Worm (Caenorhabditis elegans) whole organism, late embryonic: ENCODE measurements around the gene B0244.10.

ENCODE experiments used
- C08G9.2 ChIP-seq: sonication (generic microtip); optimal IDR thresholded peaks from 2 replicates; lab custom pipeline; 2016; ENCODE audit warnings: mild to moderate bottlenecking, missing genetic modification characterization, moderate library complexity, missing compliant biosample characterization
- Y22D7AL.16 ChIP-seq: sonication (generic microtip); optimal IDR thresholded peaks from 2 replicates; lab custom pipeline; 2016; ENCODE audit warnings: missing genetic modification characterization, missing compliant biosample characterization
- ama-1 ChIP-seq: fragments of 150-350 bp; optimal IDR thresholded peaks from 2 replicates; lab custom pipeline; 2014
- ceh-9 ChIP-seq: sonication (generic microtip); optimal IDR thresholded peaks from 2 replicates; lab custom pipeline; 2016; ENCODE audit warnings: mild to moderate bottlenecking, missing genetic modification characterization, inconsistent platforms, missing compliant biosample characterization
- dmd-4 ChIP-seq: sonication (generic microtip); optimal IDR thresholded peaks from 2 replicates; lab custom pipeline; 2016; ENCODE audit warnings: borderline replicate concordance, missing genetic modification characterization, missing compliant biosample characterization
- hlh-8 ChIP-seq: sonication (generic microtip); optimal IDR thresholded peaks from 2 replicates; lab custom pipeline; 2016; ENCODE audit warnings: missing genotype, missing genetic modification characterization, missing compliant biosample characterization
- lin-11 ChIP-seq: fragments of 200-800 bp; sonication (Bioruptor generic); optimal IDR thresholded peaks from 2 replicates; lab custom pipeline; 2018; ENCODE audit warnings: mild to moderate bottlenecking, missing genetic modification characterization, missing compliant biosample characterization
- nhr-11 ChIP-seq: fragments of 150-350 bp; optimal IDR thresholded peaks from 2 replicates; lab custom pipeline; 2014; ENCODE audit warnings: missing biosample characterization, missing genetic modification characterization
- pag-3 ChIP-seq: sonication (generic microtip); optimal IDR thresholded peaks from 2 replicates; lab custom pipeline; 2016; ENCODE audit warnings: missing compliant biosample characterization, missing genetic modification characterization, borderline replicate concordance
- tbx-2 ChIP-seq: sonication (generic microtip); optimal IDR thresholded peaks from 2 replicates; lab custom pipeline; 2016; ENCODE audit warnings: missing genetic modification characterization, missing compliant biosample characterization
- unc-42 ChIP-seq: sonication (generic microtip); optimal IDR thresholded peaks from 2 replicates; lab custom pipeline; 2016; ENCODE audit warnings: missing genotype, missing genetic modification characterization, missing compliant biosample characterization
- unc-55 ChIP-seq: sonication (generic microtip); optimal IDR thresholded peaks from 2 replicates; lab custom pipeline; 2017; ENCODE audit warnings: missing biosample characterization, missing genetic modification reagents, missing genetic modification characterization
- unc-86 ChIP-seq: sonication (generic microtip); optimal IDR thresholded peaks from 2 replicates; lab custom pipeline; 2016; ENCODE audit warnings: missing genetic modification characterization, missing compliant biosample characterization

DNA sequence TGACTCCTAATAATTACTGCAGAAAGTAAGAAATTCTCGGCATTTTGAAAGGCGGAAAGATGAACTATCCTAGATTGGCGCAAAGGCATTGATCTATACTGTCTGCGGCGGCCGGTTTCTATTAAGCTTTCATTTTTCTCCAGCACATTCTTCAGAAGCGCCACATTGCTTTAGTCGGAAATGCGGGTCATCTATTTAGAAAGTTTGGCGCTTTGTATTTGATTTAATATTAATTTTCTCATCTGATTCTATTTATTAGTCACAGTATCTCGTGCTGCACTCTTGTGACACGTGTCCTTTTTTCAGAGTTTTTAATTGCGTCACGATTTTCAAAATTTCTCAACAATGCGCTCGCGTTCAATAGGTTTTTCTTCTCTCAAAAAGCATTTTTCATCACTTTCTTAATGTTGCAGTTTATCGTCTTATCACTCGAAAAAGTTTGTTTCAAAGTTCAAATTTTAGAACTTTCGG lies 19.9 kb upstream of the B0244.10 start:
- no peak for TF ChIP-seq nhr-11 (tag; lab: Kevin White, UChicago)
- no peak for TF ChIP-seq unc-86
- no peak for TF ChIP-seq ceh-9 (tag; lab: Kevin White, UChicago)
- TF ChIP-seq unc-42 = no peak
- TF ChIP-seq ama-1 = no peak
- no peak for TF ChIP-seq hlh-8 (tag; lab: Kevin White, UChicago)
- TF ChIP-seq dmd-4 (tag; lab: Kevin White, UChicago) = no peak
- TF ChIP-seq unc-55 (GFP tag; lab: Kevin White, UChicago) = no peak
- no peak for TF ChIP-seq pag-3 (tag; lab: Kevin White, UChicago)
- no peak for TF ChIP-seq lin-11 (tag; lab: Kevin White, UChicago)
- TF ChIP-seq C08G9.2 = no peak
- TF ChIP-seq tbx-2 (tag; lab: Kevin White, UChicago) = no peak
- TF ChIP-seq Y22D7AL.16 = no peak
